Worm (Caenorhabditis elegans) whole organism, mixed stage, embryonic: ENCODE data around the gene srx-16.

Source experiments
- M03D4.4 ChIP-seq: sonication (generic microtip); optimal IDR thresholded peaks from 2 replicates; lab custom pipeline; 2017; ENCODE audit warnings: mild to moderate bottlenecking, missing genetic modification characterization, missing compliant biosample characterization
- bed-3 ChIP-seq: fragments of 200-800 bp; sonication (Bioruptor generic); optimal IDR thresholded peaks from 3 replicates; lab custom pipeline; 2018; ENCODE audit warnings: mild to moderate bottlenecking, missing genetic modification characterization, moderate library complexity, missing compliant biosample characterization
- blmp-1 ChIP-seq: fragments of 150-350 bp; optimal IDR thresholded peaks from 2 replicates; lab custom pipeline; 2014; ENCODE audit warnings: missing biosample characterization, missing genetic modification characterization
- ceh-39 ChIP-seq: fragments of 150-350 bp; optimal IDR thresholded peaks from 2 replicates; lab custom pipeline; 2014; ENCODE audit warnings: missing biosample characterization, missing genetic modification characterization
- ceh-43 ChIP-seq: fragments of 200-800 bp; sonication (Bioruptor generic); optimal IDR thresholded peaks from 2 replicates; lab custom pipeline; 2018; ENCODE audit warnings: mild to moderate bottlenecking, missing genetic modification characterization, moderate library complexity, missing compliant biosample characterization
- ceh-83 ChIP-seq: fragments of 200-800 bp; sonication (Bioruptor generic); optimal IDR thresholded peaks from 2 replicates; lab custom pipeline; 2018; ENCODE audit warnings: mild to moderate bottlenecking, missing genetic modification characterization, missing compliant biosample characterization
- ces-1 ChIP-seq: fragments of 150-350 bp; optimal IDR thresholded peaks from 2 replicates; lab custom pipeline; 2014; ENCODE audit warnings: missing biosample characterization, missing genetic modification reagents, missing genetic modification characterization
- cnd-1 ChIP-seq: fragments of 200-800 bp; sonication (Bioruptor generic); optimal IDR thresholded peaks from 2 replicates; lab custom pipeline; 2018; ENCODE audit warnings: mild to moderate bottlenecking, missing genetic modification characterization, missing compliant biosample characterization
- drap-1 ChIP-seq: fragments of 200-800 bp; sonication (Bioruptor generic); optimal IDR thresholded peaks from 3 replicates; lab custom pipeline; 2018; ENCODE audit warnings: mild to moderate bottlenecking, missing genetic modification characterization, missing compliant biosample characterization
- elt-1 ChIP-seq: sonication (generic microtip); optimal IDR thresholded peaks from 2 replicates; lab custom pipeline; 2017; ENCODE audit warnings: missing genetic modification characterization, mild to moderate bottlenecking, missing compliant biosample characterization, antibody characterized with exemption, moderate library complexity, borderline replicate concordance; ENCODE audit not compliant: insufficient read depth
- elt-3 ChIP-seq: fragments of 150-350 bp; optimal IDR thresholded peaks from 2 replicates; lab custom pipeline; 2014; ENCODE audit warnings: missing biosample characterization, missing genetic modification characterization
- flh-1 ChIP-seq: fragments of 200-800 bp; sonication (Bioruptor generic); optimal IDR thresholded peaks from 2 replicates; lab custom pipeline; 2018; ENCODE audit warnings: mild to moderate bottlenecking, missing genetic modification characterization, moderate library complexity, missing compliant biosample characterization
- ham-2 ChIP-seq: fragments of 200-800 bp; sonication (Bioruptor generic); optimal IDR thresholded peaks from 2 replicates; lab custom pipeline; 2018; ENCODE audit warnings: mild to moderate bottlenecking, missing genetic modification characterization, missing compliant biosample characterization
- hlh-1 ChIP-seq: fragments of 150-350 bp; optimal IDR thresholded peaks from 2 replicates; lab custom pipeline; 2014; ENCODE audit warnings: missing biosample characterization, missing genetic modification reagents, missing genetic modification characterization
- lin-13 ChIP-seq: fragments of 150-350 bp; optimal IDR thresholded peaks from 2 replicates; lab custom pipeline; 2014; ENCODE audit warnings: missing biosample characterization, missing genetic modification characterization
- lin-32 ChIP-seq: fragments of 200-800 bp; sonication (Bioruptor generic); optimal IDR thresholded peaks from 2 replicates; lab custom pipeline; 2018; ENCODE audit warnings: mild to moderate bottlenecking, missing genetic modification characterization, missing compliant biosample characterization
- lsy-2 ChIP-seq: fragments of 150-350 bp; optimal IDR thresholded peaks from 2 replicates; lab custom pipeline; 2014; ENCODE audit warnings: missing biosample characterization, missing genetic modification characterization
- mab-5 ChIP-seq: fragments of 150-350 bp; optimal IDR thresholded peaks from 2 replicates; lab custom pipeline; 2014; ENCODE audit warnings: missing biosample characterization, missing genetic modification characterization
- mep-1 ChIP-seq: fragments of 150-350 bp; optimal IDR thresholded peaks from 2 replicates; lab custom pipeline; 2017; ENCODE audit warnings: missing biosample characterization, missing genetic modification reagents, missing genetic modification characterization, inconsistent platforms
- mls-2 ChIP-seq: sonication (generic microtip); optimal IDR thresholded peaks from 2 replicates; lab custom pipeline; 2016; ENCODE audit warnings: mild to moderate bottlenecking, missing genetic modification characterization, moderate library complexity, missing compliant biosample characterization
- nhr-2 ChIP-seq: fragments of 150-350 bp; optimal IDR thresholded peaks from 2 replicates; lab custom pipeline; 2014; ENCODE audit warnings: missing biosample characterization, missing genetic modification characterization
- nhr-237 ChIP-seq: fragments of 150-350 bp; optimal IDR thresholded peaks from 2 replicates; lab custom pipeline; 2014; ENCODE audit warnings: missing biosample characterization, missing genetic modification characterization
- nhr-28 ChIP-seq: fragments of 150-350 bp; optimal IDR thresholded peaks from 2 replicates; lab custom pipeline; 2014; ENCODE audit warnings: missing biosample characterization, missing genetic modification characterization
- pha-4 ChIP-seq: fragments of 150-350 bp; optimal IDR thresholded peaks from 2 replicates; lab custom pipeline; 2018; ENCODE audit warnings: missing biosample characterization, missing genetic modification reagents, missing genetic modification characterization
- sem-2 ChIP-seq: fragments of 200-800 bp; sonication (Bioruptor generic); optimal IDR thresholded peaks from 2 replicates; lab custom pipeline; 2018; ENCODE audit warnings: mild to moderate bottlenecking, missing genetic modification characterization, missing compliant biosample characterization
- snpc-4 ChIP-seq: fragments of 150-350 bp; optimal IDR thresholded peaks from 2 replicates; lab custom pipeline; 2014; ENCODE audit warnings: missing biosample characterization, missing genetic modification characterization
- tbx-8 ChIP-seq: fragments of 200-800 bp; sonication (Bioruptor generic); optimal IDR thresholded peaks from 2 replicates; lab custom pipeline; 2018; ENCODE audit warnings: mild to moderate bottlenecking, missing genetic modification characterization, moderate library complexity, missing compliant biosample characterization
- unc-120 ChIP-seq: sonication (generic microtip); optimal IDR thresholded peaks from 2 replicates; lab custom pipeline; 2017; ENCODE audit warnings: missing genetic modification characterization, missing compliant biosample characterization; ENCODE audit not compliant: poor library complexity, severe bottlenecking
- unc-62 ChIP-seq: fragments of 150-350 bp; optimal IDR thresholded peaks from 2 replicates; lab custom pipeline; 2014; ENCODE audit warnings: missing biosample characterization, missing genetic modification reagents, missing genetic modification characterization
- zip-8 ChIP-seq: fragments of 150-350 bp; optimal IDR thresholded peaks from 2 replicates; lab custom pipeline; 2014; ENCODE audit warnings: missing biosample characterization, missing genetic modification characterization
- ztf-11 ChIP-seq: fragments of 150-350 bp; optimal IDR thresholded peaks from 2 replicates; lab custom pipeline; 2014; ENCODE audit warnings: missing biosample characterization, missing genetic modification characterization

srx-16 gene

DNA sequence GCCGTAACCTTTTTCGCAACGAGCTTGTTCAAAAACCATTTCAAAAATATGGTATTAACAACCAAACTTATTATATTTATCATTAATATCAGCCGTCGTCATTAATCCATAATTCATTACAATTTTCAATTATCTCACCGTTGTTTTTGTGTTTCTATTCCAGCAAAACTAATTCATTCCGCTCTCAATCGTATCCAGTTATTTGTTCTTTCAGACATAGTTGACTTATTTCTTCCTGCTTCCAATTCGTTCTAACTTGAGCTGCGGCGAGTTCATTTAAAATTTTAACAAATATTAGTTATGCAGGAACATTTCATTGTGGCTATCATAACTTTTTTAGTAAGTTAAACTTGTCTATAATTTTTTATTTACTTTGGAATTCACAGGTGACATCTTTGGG, at the start of gene srx-16:
Gene srx-16 (plus strand): TSS at position 301 of the 400 bp plus-strand sequence.
- TF ChIP-seq drap-1 (GFP tag; lab: Kevin White, UChicago), result no peak
- TF ChIP-seq mls-2, result no peak
- TF ChIP-seq nhr-2 (tag; lab: Kevin White, UChicago), result no peak

ce11 chrV:6926633-6927032, 49.5 kb upstream of the srx-16 start:
- TF ChIP-seq blmp-1 (tag; lab: Kevin White, UChicago) (no peak), M03D4.4 (tag; lab: Kevin White, UChicago) (no peak), bed-3 (GFP tag; lab: Kevin White, UChicago) (no peak), mab-5 (no peak), lsy-2 (tag; lab: Kevin White, UChicago) (no peak), nhr-2 (tag; lab: Kevin White, UChicago) (no peak), drap-1 (GFP tag; lab: Kevin White, UChicago) (no peak), ceh-83 (GFP tag; lab: Kevin White, UChicago) (no peak), tbx-8 (no peak), ztf-11 (tag; lab: Kevin White, UChicago) (no peak), ceh-39 (tag; lab: Kevin White, UChicago) (no peak), sem-2 (GFP tag; lab: Kevin White, UChicago) (no peak), ceh-43 (GFP tag; lab: Kevin White, UChicago) (no peak), mep-1 (tag; lab: Kevin White, UChicago) (no peak), lin-32 (GFP tag; lab: Kevin White, UChicago) (no peak), elt-1 (tag; lab: Kevin White, UChicago) (no peak), elt-3 (tag; lab: Kevin White, UChicago) (no peak), ces-1 (GFP tag; lab: Kevin White, UChicago) (no peak), pha-4 (no peak)

DNA sequence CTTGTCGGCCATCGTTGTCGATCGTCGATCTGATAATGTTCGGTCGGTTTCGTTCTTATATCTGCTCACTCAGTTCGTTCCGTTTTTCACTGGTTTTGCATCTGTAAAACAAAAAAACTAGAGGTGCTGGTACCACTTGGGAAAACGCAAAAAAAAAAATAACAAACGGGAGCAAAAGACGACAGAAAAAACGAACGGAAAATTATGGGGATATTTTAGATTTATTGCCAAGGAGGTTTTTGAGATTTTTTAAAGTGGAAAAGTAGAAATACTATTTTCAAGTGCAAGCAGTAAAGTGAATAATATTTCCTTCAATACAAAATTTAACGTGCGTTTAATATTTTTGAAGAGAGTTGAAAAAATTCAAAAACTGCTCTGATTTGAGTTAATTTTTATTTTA, 47.2 kb upstream of the srx-16 start, which contains the start of gene unc-68:
Gene unc-68 (minus strand): TSS at position 101 of the 400 bp plus-strand sequence.
- TF ChIP-seq ceh-83 (GFP tag; lab: Kevin White, UChicago) (no peak), ceh-43 (GFP tag; lab: Kevin White, UChicago) (no peak), drap-1 (GFP tag; lab: Kevin White, UChicago) (no peak), flh-1 (no peak), nhr-237 (tag; lab: Kevin White, UChicago) (no peak), blmp-1 (tag; lab: Kevin White, UChicago) (no peak), nhr-2 (tag; lab: Kevin White, UChicago) (no peak), lin-32 (GFP tag; lab: Kevin White, UChicago) (no peak), bed-3 (GFP tag; lab: Kevin White, UChicago) (no peak), tbx-8 (no peak), snpc-4 (tag; lab: Kevin White, UChicago) (no peak)

- TF ChIP-seq unc-62 (GFP tag; lab: Kevin White, UChicago), result peak; percentile 59
- TF ChIP-seq cnd-1 (tag; lab: Kevin White, UChicago), result no peak
- TF ChIP-seq unc-120 (tag; lab: Kevin White, UChicago), result peak; percentile 81
- TF ChIP-seq nhr-28 (tag; lab: Kevin White, UChicago), result no peak
- TF ChIP-seq blmp-1 (tag; lab: Kevin White, UChicago), result no peak
- TF ChIP-seq hlh-1 (tag; lab: Kevin White, UChicago), result peak; percentile 85
- peak; percentile 8 for TF ChIP-seq M03D4.4 (tag; lab: Kevin White, UChicago)
- no peak for TF ChIP-seq ceh-39 (tag; lab: Kevin White, UChicago)
Measured at ce11 chrV:6930284-6930683, 45.9 kb upstream of the srx-16 start.

DNA sequence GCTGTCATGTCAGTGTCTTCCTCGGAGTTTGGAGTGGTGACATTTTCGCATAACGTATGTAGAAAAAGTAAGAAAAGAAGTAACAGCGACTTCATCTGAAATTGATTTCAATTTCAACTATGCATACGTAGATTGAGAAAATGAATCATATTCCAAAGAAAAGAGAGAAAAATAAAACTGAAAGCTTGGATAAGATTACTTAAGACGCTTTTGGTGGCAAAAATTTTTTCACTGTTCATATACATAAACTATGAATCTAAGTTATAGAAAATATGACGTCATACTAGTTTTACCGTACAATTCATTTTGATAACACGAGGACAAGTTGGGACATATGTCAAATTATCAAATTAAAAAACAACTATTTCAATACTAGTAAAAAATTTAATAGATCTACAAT, 41.9 kb upstream of the srx-16 start, which contains the start of gene lipl-6:
Gene lipl-6 (minus strand): TSS at position 101 of the 400 bp plus-strand sequence.
- TF ChIP-seq zip-8, result peak; percentile 87
- no peak for TF ChIP-seq elt-3 (tag; lab: Kevin White, UChicago)

DNA sequence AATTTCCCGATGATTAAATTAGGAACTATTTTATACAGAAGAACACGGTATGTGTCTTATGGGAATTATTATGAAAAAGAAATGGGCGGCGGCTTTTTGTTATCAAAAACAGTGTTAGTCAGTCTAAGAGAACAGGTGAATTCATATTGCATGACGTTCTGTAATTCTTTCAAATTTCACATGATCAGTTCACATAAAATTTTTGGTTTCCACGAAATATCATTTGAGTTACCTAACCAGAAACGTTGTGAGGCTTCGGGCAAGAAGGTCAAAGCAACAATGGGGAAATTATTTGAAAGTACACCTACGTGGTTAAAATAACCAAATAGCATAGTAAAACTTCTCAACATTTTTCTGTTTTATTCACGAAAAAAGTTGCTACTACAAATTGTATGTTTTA, 40.3 kb upstream of the srx-16 start, which contains the start of gene Y57E12B.10:
Gene Y57E12B.10 (minus strand): TSS at position 101 of the 400 bp plus-strand sequence.
- TF ChIP-seq lin-13 (tag; lab: Kevin White, UChicago) (no peak), cnd-1 (tag; lab: Kevin White, UChicago) (no peak), ceh-83 (GFP tag; lab: Kevin White, UChicago) (no peak), tbx-8 (no peak), snpc-4 (tag; lab: Kevin White, UChicago) (no peak), ham-2 (no peak), zip-8 (no peak), unc-120 (tag; lab: Kevin White, UChicago) (no peak), nhr-28 (tag; lab: Kevin White, UChicago) (no peak), elt-3 (tag; lab: Kevin White, UChicago) (no peak), sem-2 (GFP tag; lab: Kevin White, UChicago) (no peak)
